Worm (Caenorhabditis elegans): ENCODE measurements around the gene srz-61.

The srz-61 gene

DNA sequence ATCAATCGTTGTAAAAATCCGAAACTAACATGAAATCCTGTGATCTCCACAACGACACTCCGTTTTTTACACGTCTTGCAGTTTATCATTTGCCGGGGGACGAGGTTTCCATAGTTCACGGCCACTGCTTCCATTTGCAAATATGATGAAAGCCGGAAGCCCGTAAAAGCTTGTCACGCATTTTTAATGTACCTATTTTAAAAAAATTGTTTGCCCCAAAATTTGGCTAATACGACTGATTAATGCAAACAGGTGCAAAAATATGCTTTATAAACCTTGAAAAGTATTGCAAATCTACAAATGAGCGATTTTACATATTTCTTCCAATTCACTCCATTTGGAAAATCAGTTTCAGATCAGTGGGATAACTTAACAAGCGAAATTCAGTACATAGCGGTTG lies at the start of gene srz-61:
srz-61 (plus strand) TSS at position 301 of the 400 bp plus-strand sequence.
- no peak for TF ChIP-seq Y48G9A.11 (GFP tag; IDR thresholded peaks at IDR 0.05)
- TF ChIP-seq lin-1 (GFP tag; IDR thresholded peaks at IDR 0.05), result no peak
- TF ChIP-seq F26F4.8 (GFP tag; conservative IDR thresholded peaks at IDR 0.05), result no peak
- no peak for TF ChIP-seq hlh-11 (tag; optimal IDR thresholded peaks at IDR 0.05)
- no peak for TF ChIP-seq arid-1 (GFP tag; conservative IDR thresholded peaks at IDR 0.05)
- no peak for TF ChIP-seq dve-1 (tag; optimal IDR thresholded peaks at IDR 0.05; ENCODE audit: insufficient read depth)
- no peak for TF ChIP-seq D1046.2 (GFP tag; IDR thresholded peaks at IDR 0.05)
- TF ChIP-seq ceh-62 (tag; optimal IDR thresholded peaks at IDR 0.05), result no peak
- TF ChIP-seq ZK546.5 (tag; optimal IDR thresholded peaks at IDR 0.05), result no peak
- no peak for TF ChIP-seq daf-8 (GFP tag; IDR thresholded peaks at IDR 0.05)
- TF ChIP-seq skn-1 (tag; optimal IDR thresholded peaks at IDR 0.05), result no peak
- TF ChIP-seq nhr-76 (tag; optimal IDR thresholded peaks at IDR 0.05), result no peak
- TF ChIP-seq hlh-30 (tag; optimal IDR thresholded peaks at IDR 0.05; ENCODE audit: insufficient read depth), result no peak

ce11 chrIV:16277291-16277690 lies 43.7 kb upstream of the srz-61 start, which contains the start of gene F38C2.7:
Gene F38C2.7, minus strand, starts transcription at chrIV:16277391.
- TF ChIP-seq ztf-7 (tag; optimal IDR thresholded peaks at IDR 0.05) (no peak), lin-29 (GFP tag; IDR thresholded peaks at IDR 0.05) (no peak), T26A8.4 (GFP tag; IDR thresholded peaks at IDR 0.05) (no peak)

DNA sequence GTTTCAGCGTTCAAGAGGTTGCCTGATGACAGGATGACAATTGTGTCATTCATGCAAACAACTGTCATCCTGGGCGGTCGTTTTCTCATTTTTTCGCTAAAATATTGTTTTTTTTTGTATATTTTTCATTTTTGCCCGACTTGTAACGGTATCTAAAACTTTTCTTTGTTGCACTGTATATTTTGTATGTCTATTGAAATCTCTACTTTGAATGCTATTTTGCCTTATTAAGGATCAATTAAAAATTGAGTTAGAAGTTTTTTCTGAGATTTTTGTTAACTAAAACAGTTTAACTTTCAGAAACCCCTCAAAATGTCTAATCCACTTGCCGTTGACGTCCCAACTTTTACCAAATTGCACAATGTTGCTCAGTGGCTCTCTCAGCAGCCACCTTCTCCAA lies 43.1 kb upstream of the srz-61 start, which contains the start of gene ccch-2:
ccch-2 (plus strand) TSS at position 301 of the 400 bp plus-strand sequence.
- TF ChIP-seq mdl-1 (tag; optimal IDR thresholded peaks at IDR 0.05) (no peak), nhr-76 (tag; optimal IDR thresholded peaks at IDR 0.05) (no peak), ceh-28 (tag; optimal IDR thresholded peaks at IDR 0.05) (no peak), Y48G9A.11 (GFP tag; IDR thresholded peaks at IDR 0.05) (no peak), lin-13 (GFP tag; optimal IDR thresholded peaks at IDR 0.05) (no peak), ZK337.2 (GFP tag; IDR thresholded peaks at IDR 0.05) (no peak), zag-1 (tag; optimal IDR thresholded peaks at IDR 0.05) (no peak), egl-43 (GFP tag; IDR thresholded peaks at IDR 0.05) (no peak), spr-3 (GFP tag; optimal IDR thresholded peaks at IDR 0.05) (no peak), spr-1 (tag; optimal IDR thresholded peaks at IDR 0.05) (no peak), nhr-237 (tag; optimal IDR thresholded peaks at IDR 0.05) (no peak), Y5F2A.4 (GFP tag; optimal IDR thresholded peaks at IDR 0.05) (no peak), ztf-7 (tag; optimal IDR thresholded peaks at IDR 0.05) (no peak), madf-9 (GFP tag; conservative IDR thresholded peaks at IDR 0.05) (no peak), ZK546.5 (tag; optimal IDR thresholded peaks at IDR 0.05) (no peak), mes-2 (tag; optimal IDR thresholded peaks at IDR 0.05; ENCODE audit: poor library complexity, severe bottlenecking) (no peak), egl-27 (tag; optimal IDR thresholded peaks at IDR 0.05) (no peak), ceh-20 (GFP tag; IDR thresholded peaks at IDR 0.05) (no peak), saeg-2 (GFP tag; IDR thresholded peaks at IDR 0.05) (no peak)

DNA sequence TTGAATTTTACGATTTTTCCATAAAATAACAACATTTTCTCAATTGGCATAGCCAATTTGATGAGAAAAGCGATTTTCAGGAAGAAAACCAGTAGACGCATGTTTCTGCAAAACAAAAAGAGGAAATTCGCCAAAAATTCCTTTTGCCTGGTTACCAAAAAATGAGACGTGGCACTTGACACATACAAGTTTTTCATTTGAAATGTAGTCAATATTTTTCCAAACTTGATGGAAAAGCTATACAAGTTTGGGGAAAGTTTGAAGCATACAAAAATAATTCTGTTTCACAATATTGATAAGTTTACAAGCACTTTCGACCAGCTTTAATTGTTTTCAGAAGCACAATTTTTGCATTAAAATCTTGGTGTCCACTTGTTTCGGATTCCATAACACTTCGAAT lies 40.4 kb upstream of the srz-61 start, which contains the start of gene clec-191:
clec-191 (minus strand) TSS at position 101 of the 400 bp plus-strand sequence.
- TF ChIP-seq egl-43 (GFP tag; IDR thresholded peaks at IDR 0.05) (no peak), nhr-102 (tag; optimal IDR thresholded peaks at IDR 0.05) (no peak), nhr-28 (tag; optimal IDR thresholded peaks at IDR 0.05) (no peak), skn-1 (tag; optimal IDR thresholded peaks at IDR 0.05) (no peak), ceh-32 (tag; optimal IDR thresholded peaks at IDR 0.05; ENCODE audit: poor library complexity) (no peak), ces-1 (GFP tag; optimal IDR thresholded peaks at IDR 0.05) (no peak), mes-2 (tag; optimal IDR thresholded peaks at IDR 0.05; ENCODE audit: poor library complexity, severe bottlenecking) (no peak), php-3 (GFP tag; IDR thresholded peaks at IDR 0.05) (no peak), set-16 (GFP tag; IDR thresholded peaks at IDR 0.05) (no peak)
